Fruit fly (Drosophila melanogaster) whole organism, embryonic: ENCODE measurements around the gene CG10019.

Experiments used
- Ada2b ChIP-seq: fragments of 200-800 bp; sonication (Bioruptor generic); IDR thresholded peaks from 2 replicates; pipeline ENCODE4 v1.3.6; 2022; ENCODE audit warnings: missing biosample characterization, missing genetic modification characterization
- Aef1 ChIP-seq: fragments of 200-800 bp; sonication (Bioruptor generic); IDR thresholded peaks from 3 replicates; pipeline ENCODE4 v1.3.6; 2022; ENCODE audit warnings: missing biosample characterization, missing genetic modification characterization
- CG12155 ChIP-seq: fragments of 200-800 bp; sonication (Bioruptor generic); optimal IDR thresholded peaks from 3 replicates; lab custom pipeline; 2016; ENCODE audit warnings: missing biosample characterization, missing genetic modification characterization
- CG1603 ChIP-seq: fragments of 200-800 bp; sonication (Bioruptor generic); optimal IDR thresholded peaks from 2 replicates; lab custom pipeline; 2019; ENCODE audit warnings: missing biosample characterization, mild to moderate bottlenecking, missing genetic modification characterization, moderate library complexity
- CG1647 ChIP-seq: fragments of 200-800 bp; sonication (Bioruptor generic); optimal IDR thresholded peaks from 3 replicates; lab custom pipeline; 2016; ENCODE audit warnings: missing biosample characterization, missing genetic modification characterization
- CG16779 ChIP-seq: fragments of 200-800 bp; sonication (Bioruptor generic); IDR thresholded peaks from 2 replicates; pipeline ENCODE4 v1.3.6; 2022; ENCODE audit warnings: missing biosample characterization, missing genetic modification characterization
- CG16863 ChIP-seq: fragments of 200-800 bp; sonication (Bioruptor generic); optimal IDR thresholded peaks from 3 replicates; lab custom pipeline; 2016; ENCODE audit warnings: missing biosample characterization, missing genetic modification characterization
- CG31388 ChIP-seq: fragments of 200-800 bp; sonication (Bioruptor generic); optimal IDR thresholded peaks from 2 replicates; lab custom pipeline; 2016; ENCODE audit warnings: missing biosample characterization, missing genetic modification characterization
- CG32767 ChIP-seq: fragments of 200-800 bp; sonication (Bioruptor generic); IDR thresholded peaks from 2 replicates; pipeline ENCODE4 v1.3.6; 2022; ENCODE audit warnings: missing biosample characterization, missing genetic modification characterization
- CG3995 ChIP-seq: fragments of 200-800 bp; sonication (Bioruptor generic); optimal IDR thresholded peaks from 3 replicates; lab custom pipeline; 2016; ENCODE audit warnings: missing biosample characterization, missing genetic modification characterization
- CG4707 ChIP-seq: fragments of 200-800 bp; sonication (Bioruptor generic); optimal IDR thresholded peaks from 2 replicates; lab custom pipeline; 2018; ENCODE audit warnings: missing biosample characterization, mild to moderate bottlenecking, missing genetic modification characterization, moderate library complexity
- CG8924 ChIP-seq: fragments of 200-800 bp; optimal IDR thresholded peaks from 3 replicates; lab custom pipeline; 2019; ENCODE audit warnings: missing biosample characterization, mild to moderate bottlenecking, missing genetic modification characterization, moderate library complexity
- CG9437 ChIP-seq: fragments of 200-800 bp; sonication (Bioruptor generic); optimal IDR thresholded peaks from 2 replicates; lab custom pipeline; 2018; ENCODE audit warnings: missing biosample characterization, mild to moderate bottlenecking, missing genetic modification characterization
- CoRest ChIP-seq: fragments of 200-800 bp; sonication (Bioruptor generic); optimal IDR thresholded peaks from 3 replicates; lab custom pipeline; 2018; ENCODE audit warnings: missing biosample characterization, mild to moderate bottlenecking, missing genetic modification characterization, moderate library complexity
- D19B ChIP-seq: fragments of 200-800 bp; sonication (Bioruptor generic); optimal IDR thresholded peaks from 2 replicates; lab custom pipeline; 2017; ENCODE audit warnings: missing biosample characterization, mild to moderate bottlenecking, missing genetic modification characterization
- Dip3 ChIP-seq: fragments of 200-800 bp; sonication (Bioruptor generic); optimal IDR thresholded peaks from 3 replicates; lab custom pipeline; 2016; ENCODE audit warnings: missing biosample characterization, missing genetic modification characterization
- Fer1 ChIP-seq: fragments of 200-800 bp; sonication (Bioruptor generic); optimal IDR thresholded peaks from 2 replicates; lab custom pipeline; 2017; ENCODE audit warnings: missing biosample characterization, mild to moderate bottlenecking, missing genetic modification characterization
- HHEX ChIP-seq: fragments of 200-800 bp; sonication (Bioruptor generic); optimal IDR thresholded peaks from 3 replicates; lab custom pipeline; 2017; ENCODE audit warnings: missing biosample characterization, mild to moderate bottlenecking, missing genetic modification characterization, missing genetic modification reagents
- Hr78 ChIP-seq, 2 experiments: fragments of 200-800 bp in 1 of 2; fragments of >200 bp in 1 of 2; sonication (Bioruptor generic) in 1 of 2; optimal IDR thresholded peaks; 2 replicates each; lab custom pipeline; 2017 to 2019; ENCODE audit warnings: missing biosample characterization in 2 of 2, missing genetic modification characterization in 2 of 2, mild to moderate bottlenecking in 1 of 2, moderate library complexity in 1 of 2
- Nf-YA ChIP-seq: fragments of 200-800 bp; sonication (Bioruptor generic); IDR thresholded peaks from 2 replicates; pipeline ENCODE4 v1.3.6; 2022; ENCODE audit warnings: missing biosample characterization, missing genetic modification characterization
- Nf-YB ChIP-seq: fragments of 200-800 bp; sonication (Bioruptor generic); optimal IDR thresholded peaks from 3 replicates; lab custom pipeline; 2019; ENCODE audit warnings: missing biosample characterization, mild to moderate bottlenecking, missing genetic modification characterization, moderate library complexity
- Nf-YC ChIP-seq: fragments of 200-800 bp; optimal IDR thresholded peaks from 3 replicates; lab custom pipeline; 2019; ENCODE audit warnings: missing biosample characterization, mild to moderate bottlenecking, missing genetic modification characterization, moderate library complexity
- Oli ChIP-seq: fragments of 200-800 bp; sonication (Bioruptor generic); optimal IDR thresholded peaks from 2 replicates; lab custom pipeline; 2018; ENCODE audit warnings: missing biosample characterization, mild to moderate bottlenecking, missing genetic modification characterization, moderate library complexity
- Scr ChIP-seq: fragments of 200-800 bp; sonication (Bioruptor generic); IDR thresholded peaks from 2 replicates; pipeline ENCODE4 v1.3.6; 2022; ENCODE audit warnings: missing biosample characterization, missing genetic modification characterization; ENCODE audit not compliant: partially characterized antibody
- Taf1 ChIP-seq: fragments of 200-800 bp; sonication (Bioruptor generic); IDR thresholded peaks from 2 replicates; pipeline ENCODE4 v1.3.6; 2022; ENCODE audit warnings: missing biosample characterization, missing genetic modification characterization
- ato ChIP-seq: fragments of 200-800 bp; sonication (Bioruptor generic); IDR thresholded peaks from 2 replicates; pipeline ENCODE4 v1.3.6; 2022; ENCODE audit warnings: missing biosample characterization, missing genetic modification characterization; ENCODE audit not compliant: partially characterized antibody
- bcd ChIP-seq: fragments of 200-800 bp; sonication (Bioruptor generic); optimal IDR thresholded peaks from 2 replicates; lab custom pipeline; 2017; ENCODE audit warnings: missing biosample characterization, mild to moderate bottlenecking, missing genetic modification characterization
- cas ChIP-seq: fragments of 200-800 bp; sonication (Bioruptor generic); IDR thresholded peaks from 2 replicates; pipeline ENCODE4 v1.3.6; 2022; ENCODE audit warnings: missing biosample characterization, missing genetic modification characterization
- fu2 ChIP-seq: fragments of 200-800 bp; sonication (Bioruptor generic); optimal IDR thresholded peaks from 2 replicates; lab custom pipeline; 2016; ENCODE audit warnings: missing biosample characterization, missing genetic modification characterization
- grau ChIP-seq: fragments of 200-800 bp; optimal IDR thresholded peaks from 3 replicates; lab custom pipeline; 2019; ENCODE audit warnings: missing biosample characterization, mild to moderate bottlenecking, missing genetic modification characterization, moderate library complexity
- grn ChIP-seq: fragments of 200-800 bp; sonication (Bioruptor generic); optimal IDR thresholded peaks from 3 replicates; lab custom pipeline; 2017; ENCODE audit warnings: missing biosample characterization, missing genetic modification characterization
- gsb ChIP-seq: fragments of 200-800 bp; sonication (Bioruptor generic); IDR thresholded peaks from 2 replicates; pipeline ENCODE4 v1.3.6; 2022; ENCODE audit warnings: missing biosample characterization, missing genetic modification characterization
- hb ChIP-seq: fragments of 200-800 bp; sonication (Bioruptor generic); IDR thresholded peaks from 3 replicates; pipeline ENCODE4 v1.3.6; 2022; ENCODE audit warnings: missing biosample characterization, missing genetic modification characterization; ENCODE audit not compliant: partially characterized antibody
- hbn ChIP-seq: fragments of 200-800 bp; sonication (Bioruptor generic); IDR thresholded peaks from 2 replicates; pipeline ENCODE4 v1.3.6; 2022; ENCODE audit warnings: missing biosample characterization, missing genetic modification characterization; ENCODE audit not compliant: partially characterized antibody
- jigr1 ChIP-seq: fragments of 200-800 bp; sonication (Bioruptor generic); IDR thresholded peaks from 3 replicates; pipeline ENCODE4 v1.3.6; 2022; ENCODE audit warnings: missing biosample characterization, missing genetic modification characterization
- kah ChIP-seq: fragments of 200-800 bp; sonication (Bioruptor generic); optimal IDR thresholded peaks from 2 replicates; lab custom pipeline; 2018; ENCODE audit warnings: missing biosample characterization, mild to moderate bottlenecking, missing genetic modification characterization
- lab ChIP-seq: fragments of 200-800 bp; sonication (Bioruptor generic); optimal IDR thresholded peaks from 3 replicates; lab custom pipeline; 2017; ENCODE audit warnings: missing biosample characterization, missing genetic modification characterization, mild to moderate bottlenecking, moderate library complexity, missing genetic modification reagents
- lbe ChIP-seq: fragments of 200-800 bp; sonication (Bioruptor generic); optimal IDR thresholded peaks from 2 replicates; lab custom pipeline; 2016; ENCODE audit warnings: missing biosample characterization, mild to moderate bottlenecking, missing genetic modification characterization
- p53 ChIP-seq: fragments of 200-800 bp; sonication (Bioruptor generic); optimal IDR thresholded peaks from 2 replicates; lab custom pipeline; 2016; ENCODE audit warnings: missing biosample characterization, missing genetic modification characterization
- pfk ChIP-seq: fragments of 200-800 bp; sonication (Bioruptor generic); optimal IDR thresholded peaks from 2 replicates; lab custom pipeline; 2018; ENCODE audit warnings: missing biosample characterization, mild to moderate bottlenecking, missing genetic modification characterization, moderate library complexity
- pita ChIP-seq: fragments of 200-800 bp; sonication (Bioruptor generic); optimal IDR thresholded peaks from 2 replicates; lab custom pipeline; 2017; ENCODE audit warnings: missing biosample characterization, mild to moderate bottlenecking, missing genetic modification characterization
- pros ChIP-seq: fragments of 200-800 bp; sonication (Bioruptor generic); optimal IDR thresholded peaks from 3 replicates; lab custom pipeline; 2019; ENCODE audit warnings: missing biosample characterization, mild to moderate bottlenecking, missing genetic modification characterization, moderate library complexity
- psq ChIP-seq: fragments of 200-800 bp; sonication (Bioruptor generic); optimal IDR thresholded peaks from 2 replicates; lab custom pipeline; 2017; ENCODE audit warnings: missing biosample characterization, missing genetic modification characterization
- sc ChIP-seq, 3 experiments: fragments of >200 bp in 2 of 3; fragments of 200-800 bp in 1 of 3; sonication (Bioruptor generic) in 1 of 3; optimal IDR thresholded peaks; 2 replicates in 2 of 3; 3 replicates in 1 of 3; lab custom pipeline; 2017; ENCODE audit warnings: mild to moderate bottlenecking in 1 of 3, missing biosample characterization in 1 of 3, missing genetic modification characterization in 1 of 3, missing genetic modification reagents in 1 of 3

Gene CG10019

dm6 chr2L:3769718-3770461 is 39.6 kb downstream of the CG10019 start (continued):
- TF ChIP-seq pros (peak; percentile 58), CG1603 (tag; lab: Kevin White, UChicago) (no peak), lab (GFP tag; lab: Kevin White, UChicago) (peak; percentile 21), psq (GFP tag; lab: Kevin White, UChicago) (no peak), Nf-YC (tag; lab: Kevin White, UChicago) (peak; percentile 10), grn (no peak), Nf-YA (GFP tag; lab: Robert Waterston, UW) (no peak)

- TF ChIP-seq CG16779 (GFP tag; lab: Robert Waterston, UW) (peak; percentile 88), CG16863 (GFP tag; lab: Kevin White, UChicago) (peak; percentile 96), Nf-YB (peak; percentile 79), Hr78 (GFP tag; optimal IDR thresholded peaks at IDR 0.05; lab: Kevin White, UChicago) (peak in 1 of 2 experiments; percentile 78), p53 (GFP tag; lab: Kevin White, UChicago) (peak; percentile 80), HHEX (peak; percentile 87), cas (GFP tag; lab: Robert Waterston, UW) (peak; percentile 90), Dip3 (GFP tag; lab: Kevin White, UChicago) (peak; percentile 91), CoRest (tag; lab: Kevin White, UChicago) (peak; percentile 92), CG1647 (peak; percentile 79), hbn (GFP tag; lab: Robert Waterston, UW) (no peak), CG4707 (GFP tag; lab: Kevin White, UChicago) (peak; percentile 91), bcd (GFP tag; lab: Kevin White, UChicago) (peak; percentile 91), CG32767 (GFP tag; lab: Robert Waterston, UW) (peak; percentile 97), Taf1 (GFP tag; lab: Robert Waterston, UW) (peak; percentile 79), gsb (GFP tag; lab: Robert Waterston, UW) (peak; percentile 85), D19B (peak; percentile 70), Fer1 (peak; percentile 91), Ada2b (GFP tag; lab: Robert Waterston, UW) (peak; percentile 96), ato (no peak), Aef1 (GFP tag; lab: Robert Waterston, UW) (peak; percentile 92), CG12155 (peak; percentile 97), kah (peak; percentile 53), pita (no peak), grau (tag; lab: Kevin White, UChicago) (peak; percentile 94), Oli (tag; lab: Kevin White, UChicago) (peak; percentile 98), sc (optimal IDR thresholded peaks at IDR 0.05; lab: Kevin White, UChicago) (no peak), sc (GFP tag; optimal IDR thresholded peaks at IDR 0.05; lab: Kevin White, UChicago) (peak; percentile 96), CG9437 (GFP tag; lab: Kevin White, UChicago) (peak; percentile 91), pros (peak; percentile 86), CG8924 (tag; lab: Kevin White, UChicago) (peak; percentile 99), hb (GFP tag; lab: Robert Waterston, UW) (no peak), Scr (GFP tag; lab: Robert Waterston, UW) (0 out of 2 replicates have a peak, but pooled peaks have one; percentile 12), CG3995 (peak; percentile 40), fu2 (peak; percentile 87), lbe (peak; percentile 91), jigr1 (GFP tag; lab: Robert Waterston, UW) (peak; percentile 91; the same call in 2 of the 3 replicates), pfk (no peak), CG31388 (GFP tag; lab: Kevin White, UChicago) (peak; percentile 75)
Observed at dm6 chr2L:3771109-3772067, 41.1 kb downstream of the CG10019 start, which contains the start of gene bowl. Gene bowl (plus strand): TSS chr2L:3771700.
